Fruit fly (Drosophila melanogaster) whole organism, pupa: ENCODE results near the gene RpL26.
A peak's percentile ranks its signal among the peaks of the same experiment; 100 is the strongest.

Source experiments
- CG13204 ChIP-seq: fragments of 200-800 bp; sonication (Bioruptor generic); optimal IDR thresholded peaks from 2 replicates; lab custom pipeline; 2018; ENCODE audit warnings: missing biosample characterization, mild to moderate bottlenecking, missing genetic modification characterization, moderate library complexity
- CG15710 ChIP-seq: fragments of 200-800 bp; sonication (Bioruptor generic); optimal IDR thresholded peaks from 2 replicates; lab custom pipeline; 2018; ENCODE audit warnings: missing biosample characterization, mild to moderate bottlenecking, missing genetic modification characterization, moderate library complexity
- CG34367 ChIP-seq: fragments of 200-800 bp; sonication (Bioruptor generic); optimal IDR thresholded peaks from 2 replicates; lab custom pipeline; 2018; ENCODE audit warnings: missing biosample characterization, mild to moderate bottlenecking, missing genetic modification characterization
- CG4496 ChIP-seq: fragments of 200-800 bp; sonication (Bioruptor generic); IDR thresholded peaks from 3 replicates; pipeline ENCODE4 v1.3.6; 2022; ENCODE audit warnings: missing biosample characterization, missing genetic modification characterization
- Snoo ChIP-seq: fragments of 200-800 bp; sonication (Bioruptor generic); optimal IDR thresholded peaks from 3 replicates; lab custom pipeline; 2017; ENCODE audit warnings: missing biosample characterization, mild to moderate bottlenecking, missing genetic modification characterization, inconsistent platforms
- gl ChIP-seq: fragments of 200-800 bp; sonication (Bioruptor generic); optimal IDR thresholded peaks from 2 replicates; lab custom pipeline; 2018; ENCODE audit warnings: missing biosample characterization, mild to moderate bottlenecking, missing genetic modification characterization

DNA sequence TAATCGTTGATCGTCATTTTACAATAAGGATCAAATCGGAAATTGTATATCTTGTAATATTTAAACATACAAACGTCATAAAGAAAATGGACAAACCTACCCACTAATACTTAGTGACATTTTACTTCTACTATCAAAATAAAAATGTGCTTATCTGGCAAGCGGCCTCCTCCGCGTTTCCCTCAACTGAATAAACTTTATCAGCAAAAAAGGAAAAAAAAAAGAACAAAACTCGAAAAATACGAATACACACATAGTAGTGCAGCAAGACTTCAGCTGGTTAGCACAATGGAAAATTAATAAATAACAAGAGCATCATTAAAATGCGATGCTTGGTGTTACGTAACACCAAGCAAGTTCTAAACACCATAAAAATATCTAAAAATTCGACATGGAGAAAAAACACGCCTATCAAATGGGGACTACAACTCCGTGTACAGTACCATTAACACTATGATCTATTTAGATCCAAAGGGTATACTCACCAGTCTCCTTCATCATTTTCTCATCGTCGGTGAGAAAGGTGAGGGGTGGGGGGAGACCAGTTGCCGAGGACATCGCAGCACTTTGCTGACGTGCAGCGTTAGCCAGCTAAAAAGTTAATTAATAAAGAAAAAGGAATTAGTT is 1.1 kb upstream of the RpL26 start:
- TF ChIP-seq CG4496 (GFP tag; lab: Robert Waterston, UW): 0 out of 3 replicates have a peak, but pooled peaks have one; percentile 5
- no peak for TF ChIP-seq gl (tag; lab: Kevin White, UChicago)
- TF ChIP-seq CG15710 (tag; lab: Kevin White, UChicago): no peak
- TF ChIP-seq Snoo (tag; lab: Kevin White, UChicago): no peak
- no peak for TF ChIP-seq CG34367
- no peak for TF ChIP-seq CG13204 (GFP tag; lab: Kevin White, UChicago)
